Worm (Caenorhabditis elegans) whole organism, L2 larva: Measurements from ENCODE around the gene Y39B6A.10.

Experiments
- R02D3.7 ChIP-seq: fragments of 150-350 bp; optimal IDR thresholded peaks from 2 replicates; lab custom pipeline; 2014; ENCODE audit warnings: missing biosample characterization, missing genetic modification characterization
- aly-2 ChIP-seq: fragments of 150-350 bp; optimal IDR thresholded peaks from 2 replicates; lab custom pipeline; 2014; ENCODE audit warnings: missing biosample characterization, missing genetic modification characterization
- ama-1 ChIP-seq: fragments of 150-350 bp; optimal IDR thresholded peaks from 2 replicates; lab custom pipeline; 2018; ENCODE audit warnings: inconsistent platforms
- blmp-1 ChIP-seq: sonication (generic microtip); optimal IDR thresholded peaks from 2 replicates; lab custom pipeline; 2017; ENCODE audit warnings: missing genetic modification characterization, mild to moderate bottlenecking, missing compliant biosample characterization, antibody characterized with exemption, moderate library complexity; ENCODE audit not compliant: insufficient read depth
- ceh-16 ChIP-seq: fragments of 150-350 bp; optimal IDR thresholded peaks from 2 replicates; lab custom pipeline; 2014; ENCODE audit warnings: missing biosample characterization, missing genetic modification characterization
- elt-3 ChIP-seq: sonication (generic microtip); optimal IDR thresholded peaks from 2 replicates; lab custom pipeline; 2017; ENCODE audit warnings: missing biosample characterization, missing genetic modification characterization
- mab-5 ChIP-seq: fragments of 150-350 bp; optimal IDR thresholded peaks from 2 replicates; lab custom pipeline; 2014; ENCODE audit warnings: missing biosample characterization, missing genetic modification characterization
- mbf-1 ChIP-seq: sonication (generic microtip); optimal IDR thresholded peaks from 2 replicates; lab custom pipeline; 2017; ENCODE audit warnings: missing biosample characterization, missing genetic modification characterization
- mdl-1 ChIP-seq, 2 experiments: fragments of 150-350 bp in 1 of 2; sonication (generic microtip) in 1 of 2; optimal IDR thresholded peaks; 2 replicates each; lab custom pipeline; 2017; ENCODE audit warnings: missing biosample characterization in 2 of 2, missing genetic modification characterization in 2 of 2
- nhr-11 ChIP-seq: fragments of 150-350 bp; optimal IDR thresholded peaks from 2 replicates; lab custom pipeline; 2014; ENCODE audit warnings: missing biosample characterization, missing genetic modification characterization
- nhr-6 ChIP-seq: fragments of 150-350 bp; optimal IDR thresholded peaks from 2 replicates; lab custom pipeline; 2014; ENCODE audit warnings: missing biosample characterization, missing genetic modification characterization
- snpc-4 ChIP-seq: fragments of 150-350 bp; optimal IDR thresholded peaks from 2 replicates; lab custom pipeline; 2014; ENCODE audit warnings: missing biosample characterization, missing genetic modification characterization
- unc-39 ChIP-seq: fragments of 150-350 bp; optimal IDR thresholded peaks from 2 replicates; lab custom pipeline; 2014; ENCODE audit warnings: missing biosample characterization, missing genetic modification characterization
- unc-62 ChIP-seq: fragments of 150-350 bp; optimal IDR thresholded peaks from 2 replicates; lab custom pipeline; 2014; ENCODE audit warnings: missing biosample characterization, missing genetic modification reagents, missing genetic modification characterization

DNA sequence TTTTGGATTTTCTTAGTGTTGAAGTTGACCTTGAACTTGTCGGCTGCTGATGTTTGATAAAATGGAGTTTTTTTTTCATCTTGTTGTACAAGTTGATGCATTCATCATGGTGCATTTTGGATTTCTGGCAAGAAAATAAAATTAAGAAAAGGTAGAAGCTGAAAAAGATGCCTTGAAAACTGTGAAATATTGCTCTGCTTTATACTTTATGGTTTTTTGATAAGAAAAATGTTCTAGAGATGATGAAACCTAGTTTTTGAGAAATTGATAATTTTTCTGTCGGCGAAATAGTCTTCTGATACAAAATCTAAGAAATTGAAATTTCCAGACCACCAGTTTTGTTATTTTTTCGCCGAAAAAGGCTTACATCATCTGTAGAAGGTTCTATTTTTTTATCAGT lies 18.9 kb upstream of the Y39B6A.10 start, which contains the start of gene Y39B6A.69:
- TF ChIP-seq mab-5 (tag; lab: Kevin White, UChicago) (no peak), ama-1 (no peak), nhr-11 (no peak), mdl-1 (tag; optimal IDR thresholded peaks at IDR 0.05; lab: Kevin White, UChicago) (no peak), nhr-6 (tag; lab: Kevin White, UChicago) (no peak), ceh-16 (tag; lab: Kevin White, UChicago) (no peak), snpc-4 (tag; lab: Kevin White, UChicago) (no peak), blmp-1 (tag; lab: Kevin White, UChicago) (no peak), elt-3 (no peak), unc-62 (GFP tag; lab: Kevin White, UChicago) (no peak), mbf-1 (tag; lab: Kevin White, UChicago) (no peak), R02D3.7 (tag; lab: Kevin White, UChicago) (no peak), unc-39 (tag; lab: Kevin White, UChicago) (no peak), aly-2 (tag; lab: Kevin White, UChicago) (no peak)
